Fruit fly (Drosophila melanogaster) whole organism, pupa: ENCODE results near the gene Fuca.

Experiments used
- CG10348 ChIP-seq: fragments of 200-800 bp; sonication (Bioruptor generic); IDR thresholded peaks from 2 replicates; pipeline ENCODE4 v1.3.6; 2022; ENCODE audit warnings: missing biosample characterization, missing genetic modification characterization
- CG12605 ChIP-seq: fragments of 200-800 bp; sonication (Bioruptor generic); IDR thresholded peaks from 2 replicates; pipeline ENCODE4 v1.3.6; 2022; ENCODE audit warnings: missing biosample characterization, missing genetic modification characterization
- CG13204 ChIP-seq: fragments of 200-800 bp; sonication (Bioruptor generic); optimal IDR thresholded peaks from 2 replicates; lab custom pipeline; 2018; ENCODE audit warnings: missing biosample characterization, mild to moderate bottlenecking, missing genetic modification characterization, moderate library complexity
- CG14655 ChIP-seq: fragments of 200-800 bp; sonication (Bioruptor generic); optimal IDR thresholded peaks from 3 replicates; lab custom pipeline; 2017; ENCODE audit warnings: mild to moderate bottlenecking, missing biosample characterization, missing genetic modification reagents, missing genetic modification characterization
- CG15710 ChIP-seq: fragments of 200-800 bp; sonication (Bioruptor generic); optimal IDR thresholded peaks from 2 replicates; lab custom pipeline; 2018; ENCODE audit warnings: missing biosample characterization, mild to moderate bottlenecking, missing genetic modification characterization, moderate library complexity
- CG17806 ChIP-seq: fragments of 200-800 bp; sonication (Bioruptor generic); optimal IDR thresholded peaks from 2 replicates; lab custom pipeline; 2018; ENCODE audit warnings: missing biosample characterization, mild to moderate bottlenecking, missing genetic modification characterization, moderate library complexity
- CG32121 ChIP-seq: fragments of 200-800 bp; sonication (Bioruptor generic); IDR thresholded peaks from 2 replicates; pipeline ENCODE4 v1.3.6; 2022; ENCODE audit warnings: missing biosample characterization, missing genetic modification characterization
- CG34367 ChIP-seq: fragments of 200-800 bp; sonication (Bioruptor generic); optimal IDR thresholded peaks from 2 replicates; lab custom pipeline; 2018; ENCODE audit warnings: missing biosample characterization, mild to moderate bottlenecking, missing genetic modification characterization
- CG4496 ChIP-seq: fragments of 200-800 bp; sonication (Bioruptor generic); IDR thresholded peaks from 3 replicates; pipeline ENCODE4 v1.3.6; 2022; ENCODE audit warnings: missing biosample characterization, missing genetic modification characterization
- CG8159 ChIP-seq: fragments of 200-800 bp; sonication (Bioruptor generic); optimal IDR thresholded peaks from 3 replicates; lab custom pipeline; 2018; ENCODE audit warnings: missing biosample characterization, mild to moderate bottlenecking, missing genetic modification characterization, moderate library complexity
- CG8301 ChIP-seq: fragments of 200-800 bp; sonication (Bioruptor generic); optimal IDR thresholded peaks from 2 replicates; lab custom pipeline; 2018; ENCODE audit warnings: missing biosample characterization, mild to moderate bottlenecking, missing genetic modification characterization
- CG9948 ChIP-seq: fragments of 200-800 bp; sonication (Bioruptor generic); optimal IDR thresholded peaks from 2 replicates; lab custom pipeline; 2018; ENCODE audit warnings: missing biosample characterization, mild to moderate bottlenecking, missing genetic modification characterization, moderate library complexity
- D1 ChIP-seq: fragments of 200-800 bp; sonication (Bioruptor generic); optimal IDR thresholded peaks from 2 replicates; lab custom pipeline; 2018; ENCODE audit warnings: missing biosample characterization, mild to moderate bottlenecking, missing genetic modification characterization, moderate library complexity
- EcR ChIP-seq: fragments of 200-800 bp; sonication (Bioruptor generic); optimal IDR thresholded peaks from 3 replicates; lab custom pipeline; 2019; ENCODE audit warnings: missing biosample characterization, missing genetic modification characterization, mild to moderate bottlenecking, moderate library complexity, missing genetic modification reagents
- Ets98B ChIP-seq: fragments of 200-800 bp; sonication (Bioruptor generic); IDR thresholded peaks from 2 replicates; pipeline ENCODE4 v1.3.6; 2022; ENCODE audit warnings: missing biosample characterization, missing genetic modification characterization
- Pif1A ChIP-seq: fragments of 200-800 bp; sonication (Bioruptor generic); optimal IDR thresholded peaks from 3 replicates; lab custom pipeline; 2016; ENCODE audit warnings: missing biosample characterization, missing genetic modification characterization
- Pif1B ChIP-seq: fragments of 200-800 bp; sonication (Bioruptor generic); optimal IDR thresholded peaks from 3 replicates; lab custom pipeline; 2016; ENCODE audit warnings: missing biosample characterization, missing genetic modification characterization
- Snoo ChIP-seq: fragments of 200-800 bp; sonication (Bioruptor generic); optimal IDR thresholded peaks from 3 replicates; lab custom pipeline; 2017; ENCODE audit warnings: missing biosample characterization, mild to moderate bottlenecking, missing genetic modification characterization, inconsistent platforms
- fd96Ca ChIP-seq: fragments of 200-800 bp; sonication (Bioruptor generic); IDR thresholded peaks from 3 replicates; pipeline ENCODE4 v1.3.6; 2022; ENCODE audit warnings: missing biosample characterization, missing genetic modification characterization
- gl ChIP-seq: fragments of 200-800 bp; sonication (Bioruptor generic); optimal IDR thresholded peaks from 2 replicates; lab custom pipeline; 2018; ENCODE audit warnings: missing biosample characterization, mild to moderate bottlenecking, missing genetic modification characterization
- rn ChIP-seq: fragments of 200-800 bp; sonication (Bioruptor generic); IDR thresholded peaks from 2 replicates; pipeline ENCODE4 v1.3.6; 2022; ENCODE audit warnings: missing biosample characterization, missing genetic modification characterization

Fuca gene

dm6 chr3L:11536767-11537419 is 14.4 kb upstream of the Fuca start:
- peak; percentile 42 for TF ChIP-seq CG14655 (GFP tag; lab: Kevin White, UChicago)
- 0 out of 2 replicates have a peak, but pooled peaks have one; percentile 18 for TF ChIP-seq rn
- TF ChIP-seq Snoo (tag; lab: Kevin White, UChicago): no peak
- TF ChIP-seq CG8159: no peak
- TF ChIP-seq CG13204 (GFP tag; lab: Kevin White, UChicago): no peak
- peak; percentile 34; the same call in 1 of the 2 replicates for TF ChIP-seq CG32121
- no peak for TF ChIP-seq CG10348 (GFP tag; lab: Robert Waterston, UW)
- TF ChIP-seq EcR (GFP tag; lab: Kevin White, UChicago): no peak
- TF ChIP-seq Pif1B (GFP tag; lab: Kevin White, UChicago): no peak
- no peak for TF ChIP-seq CG12605 (GFP tag; lab: Robert Waterston, UW)
- no peak for TF ChIP-seq CG15710 (tag; lab: Kevin White, UChicago)
- TF ChIP-seq CG9948 (tag; lab: Kevin White, UChicago): peak; percentile 12
- TF ChIP-seq gl (tag; lab: Kevin White, UChicago): no peak
- TF ChIP-seq CG4496 (GFP tag; lab: Robert Waterston, UW): peak; percentile 56; the same call in 2 of the 3 replicates
- peak; percentile 31 for TF ChIP-seq Pif1A (GFP tag; lab: Kevin White, UChicago)
- TF ChIP-seq fd96Ca (GFP tag; lab: Robert Waterston, UW): no peak; the same call in 2 of the 3 replicates
- TF ChIP-seq CG17806 (tag; lab: Kevin White, UChicago): no peak
- TF ChIP-seq CG34367 (tag; lab: Kevin White, UChicago): no peak
- TF ChIP-seq D1 (tag; lab: Kevin White, UChicago): no peak
- peak; percentile 63 for TF ChIP-seq CG8301 (tag; lab: Kevin White, UChicago)
- TF ChIP-seq Ets98B (GFP tag; lab: Robert Waterston, UW): peak; percentile 14; the same call in 1 of the 2 replicates

- peak; percentile 23 for TF ChIP-seq CG14655 (GFP tag; lab: Kevin White, UChicago)
- no peak for TF ChIP-seq rn
- TF ChIP-seq Pif1A (GFP tag; lab: Kevin White, UChicago): no peak
- TF ChIP-seq CG9948 (tag; lab: Kevin White, UChicago): no peak
- no peak for TF ChIP-seq gl (tag; lab: Kevin White, UChicago)
- TF ChIP-seq CG34367 (tag; lab: Kevin White, UChicago): no peak
- no peak for TF ChIP-seq Pif1B (GFP tag; lab: Kevin White, UChicago)
- no peak for TF ChIP-seq D1 (tag; lab: Kevin White, UChicago)
- TF ChIP-seq CG15710 (tag; lab: Kevin White, UChicago): no peak
- TF ChIP-seq EcR (GFP tag; lab: Kevin White, UChicago): no peak
- TF ChIP-seq CG32121: 0 out of 2 replicates have a peak, but pooled peaks have one; percentile 7
- TF ChIP-seq CG4496 (GFP tag; lab: Robert Waterston, UW): peak; percentile 75; the same call in 2 of the 3 replicates
- peak; percentile 56; the same call in 1 of the 2 replicates for TF ChIP-seq Ets98B (GFP tag; lab: Robert Waterston, UW)
- no peak for TF ChIP-seq Snoo (tag; lab: Kevin White, UChicago)
- no peak for TF ChIP-seq CG8301 (tag; lab: Kevin White, UChicago)
- no peak for TF ChIP-seq CG17806 (tag; lab: Kevin White, UChicago)
- no peak for TF ChIP-seq CG13204 (GFP tag; lab: Kevin White, UChicago)
- no peak for TF ChIP-seq CG10348 (GFP tag; lab: Robert Waterston, UW)
- TF ChIP-seq CG8159: peak; percentile 10
- TF ChIP-seq fd96Ca (GFP tag; lab: Robert Waterston, UW): no peak
- 0 out of 2 replicates have a peak, but pooled peaks have one; percentile 18 for TF ChIP-seq CG12605 (GFP tag; lab: Robert Waterston, UW)
- TF ChIP-seq, all 21 proteins: peak for 6
These were observed 13.6 kb upstream of the Fuca start for dm6 chr3L:11536132-11536531.

- TF ChIP-seq Ets98B (GFP tag; lab: Robert Waterston, UW) (peak; percentile 52), CG12605 (GFP tag; lab: Robert Waterston, UW) (peak; percentile 53), Snoo (tag; lab: Kevin White, UChicago) (peak; percentile 8), CG8159 (no peak), CG8301 (tag; lab: Kevin White, UChicago) (no peak), gl (tag; lab: Kevin White, UChicago) (no peak), CG34367 (tag; lab: Kevin White, UChicago) (no peak), CG14655 (GFP tag; lab: Kevin White, UChicago) (peak; percentile 29), EcR (GFP tag; lab: Kevin White, UChicago) (no peak), D1 (tag; lab: Kevin White, UChicago) (no peak), Pif1B (GFP tag; lab: Kevin White, UChicago) (no peak), CG15710 (tag; lab: Kevin White, UChicago) (no peak), CG10348 (GFP tag; lab: Robert Waterston, UW) (no peak), Pif1A (GFP tag; lab: Kevin White, UChicago) (no peak), CG17806 (tag; lab: Kevin White, UChicago) (no peak), CG9948 (tag; lab: Kevin White, UChicago) (no peak), rn (no peak), CG4496 (GFP tag; lab: Robert Waterston, UW) (peak; percentile 65), CG32121 (peak; percentile 39), CG13204 (GFP tag; lab: Kevin White, UChicago) (no peak), fd96Ca (GFP tag; lab: Robert Waterston, UW) (peak; percentile 56; the same call in 2 of the 3 replicates)
- TF ChIP-seq, all 21 proteins: peak for 7
These were observed 12.1 kb upstream of the Fuca start for dm6 chr3L:11534391-11535246.
